Worm (Caenorhabditis elegans) whole organism, mixed stage, embryonic: ENCODE measurements around the gene gei-1.

Experiments
- M03D4.4 ChIP-seq: sonication (generic microtip); optimal IDR thresholded peaks from 2 replicates; lab custom pipeline; 2017; ENCODE audit warnings: mild to moderate bottlenecking, missing genetic modification characterization, missing compliant biosample characterization
- bed-3 ChIP-seq: fragments of 200-800 bp; sonication (Bioruptor generic); optimal IDR thresholded peaks from 3 replicates; lab custom pipeline; 2018; ENCODE audit warnings: mild to moderate bottlenecking, missing genetic modification characterization, moderate library complexity, missing compliant biosample characterization
- blmp-1 ChIP-seq: fragments of 150-350 bp; optimal IDR thresholded peaks from 2 replicates; lab custom pipeline; 2014; ENCODE audit warnings: missing biosample characterization, missing genetic modification characterization
- ceh-39 ChIP-seq: fragments of 150-350 bp; optimal IDR thresholded peaks from 2 replicates; lab custom pipeline; 2014; ENCODE audit warnings: missing biosample characterization, missing genetic modification characterization
- ceh-43 ChIP-seq: fragments of 200-800 bp; sonication (Bioruptor generic); optimal IDR thresholded peaks from 2 replicates; lab custom pipeline; 2018; ENCODE audit warnings: mild to moderate bottlenecking, missing genetic modification characterization, moderate library complexity, missing compliant biosample characterization
- ceh-83 ChIP-seq: fragments of 200-800 bp; sonication (Bioruptor generic); optimal IDR thresholded peaks from 2 replicates; lab custom pipeline; 2018; ENCODE audit warnings: mild to moderate bottlenecking, missing genetic modification characterization, missing compliant biosample characterization
- ces-1 ChIP-seq: fragments of 150-350 bp; optimal IDR thresholded peaks from 2 replicates; lab custom pipeline; 2014; ENCODE audit warnings: missing biosample characterization, missing genetic modification reagents, missing genetic modification characterization
- drap-1 ChIP-seq: fragments of 200-800 bp; sonication (Bioruptor generic); optimal IDR thresholded peaks from 3 replicates; lab custom pipeline; 2018; ENCODE audit warnings: mild to moderate bottlenecking, missing genetic modification characterization, missing compliant biosample characterization
- elt-1 ChIP-seq: sonication (generic microtip); optimal IDR thresholded peaks from 2 replicates; lab custom pipeline; 2017; ENCODE audit warnings: missing genetic modification characterization, mild to moderate bottlenecking, missing compliant biosample characterization, antibody characterized with exemption, moderate library complexity, borderline replicate concordance; ENCODE audit not compliant: insufficient read depth
- elt-3 ChIP-seq: fragments of 150-350 bp; optimal IDR thresholded peaks from 2 replicates; lab custom pipeline; 2014; ENCODE audit warnings: missing biosample characterization, missing genetic modification characterization
- flh-1 ChIP-seq: fragments of 200-800 bp; sonication (Bioruptor generic); optimal IDR thresholded peaks from 2 replicates; lab custom pipeline; 2018; ENCODE audit warnings: mild to moderate bottlenecking, missing genetic modification characterization, moderate library complexity, missing compliant biosample characterization
- ham-2 ChIP-seq: fragments of 200-800 bp; sonication (Bioruptor generic); optimal IDR thresholded peaks from 2 replicates; lab custom pipeline; 2018; ENCODE audit warnings: mild to moderate bottlenecking, missing genetic modification characterization, missing compliant biosample characterization
- hlh-1 ChIP-seq: fragments of 150-350 bp; optimal IDR thresholded peaks from 2 replicates; lab custom pipeline; 2014; ENCODE audit warnings: missing biosample characterization, missing genetic modification reagents, missing genetic modification characterization
- lin-32 ChIP-seq: fragments of 200-800 bp; sonication (Bioruptor generic); optimal IDR thresholded peaks from 2 replicates; lab custom pipeline; 2018; ENCODE audit warnings: mild to moderate bottlenecking, missing genetic modification characterization, missing compliant biosample characterization
- lsy-2 ChIP-seq: fragments of 150-350 bp; optimal IDR thresholded peaks from 2 replicates; lab custom pipeline; 2014; ENCODE audit warnings: missing biosample characterization, missing genetic modification characterization
- mab-5 ChIP-seq: fragments of 150-350 bp; optimal IDR thresholded peaks from 2 replicates; lab custom pipeline; 2014; ENCODE audit warnings: missing biosample characterization, missing genetic modification characterization
- mep-1 ChIP-seq: fragments of 150-350 bp; optimal IDR thresholded peaks from 2 replicates; lab custom pipeline; 2017; ENCODE audit warnings: missing biosample characterization, missing genetic modification reagents, missing genetic modification characterization, inconsistent platforms
- mls-2 ChIP-seq: sonication (generic microtip); optimal IDR thresholded peaks from 2 replicates; lab custom pipeline; 2016; ENCODE audit warnings: mild to moderate bottlenecking, missing genetic modification characterization, moderate library complexity, missing compliant biosample characterization
- nhr-12 ChIP-seq: fragments of 150-350 bp; optimal IDR thresholded peaks from 2 replicates; lab custom pipeline; 2014; ENCODE audit warnings: missing biosample characterization, missing genetic modification characterization
- nhr-2 ChIP-seq: fragments of 150-350 bp; optimal IDR thresholded peaks from 2 replicates; lab custom pipeline; 2014; ENCODE audit warnings: missing biosample characterization, missing genetic modification characterization
- nhr-237 ChIP-seq: fragments of 150-350 bp; optimal IDR thresholded peaks from 2 replicates; lab custom pipeline; 2014; ENCODE audit warnings: missing biosample characterization, missing genetic modification characterization
- nhr-28 ChIP-seq: fragments of 150-350 bp; optimal IDR thresholded peaks from 2 replicates; lab custom pipeline; 2014; ENCODE audit warnings: missing biosample characterization, missing genetic modification characterization
- pha-4 ChIP-seq: fragments of 150-350 bp; optimal IDR thresholded peaks from 2 replicates; lab custom pipeline; 2018; ENCODE audit warnings: missing biosample characterization, missing genetic modification reagents, missing genetic modification characterization
- sem-2 ChIP-seq: fragments of 200-800 bp; sonication (Bioruptor generic); optimal IDR thresholded peaks from 2 replicates; lab custom pipeline; 2018; ENCODE audit warnings: mild to moderate bottlenecking, missing genetic modification characterization, missing compliant biosample characterization
- snpc-4 ChIP-seq: fragments of 150-350 bp; optimal IDR thresholded peaks from 2 replicates; lab custom pipeline; 2014; ENCODE audit warnings: missing biosample characterization, missing genetic modification characterization
- sptf-1 ChIP-seq: sonication (generic microtip); optimal IDR thresholded peaks from 2 replicates; lab custom pipeline; 2017; ENCODE audit warnings: mild to moderate bottlenecking, missing genetic modification characterization, moderate library complexity, missing compliant biosample characterization
- tbx-8 ChIP-seq: fragments of 200-800 bp; sonication (Bioruptor generic); optimal IDR thresholded peaks from 2 replicates; lab custom pipeline; 2018; ENCODE audit warnings: mild to moderate bottlenecking, missing genetic modification characterization, moderate library complexity, missing compliant biosample characterization
- unc-62 ChIP-seq: fragments of 150-350 bp; optimal IDR thresholded peaks from 2 replicates; lab custom pipeline; 2014; ENCODE audit warnings: missing biosample characterization, missing genetic modification reagents, missing genetic modification characterization
- zip-8 ChIP-seq: fragments of 150-350 bp; optimal IDR thresholded peaks from 2 replicates; lab custom pipeline; 2014; ENCODE audit warnings: missing biosample characterization, missing genetic modification characterization
- ztf-11 ChIP-seq: fragments of 150-350 bp; optimal IDR thresholded peaks from 2 replicates; lab custom pipeline; 2014; ENCODE audit warnings: missing biosample characterization, missing genetic modification characterization

gei-1 gene

ce11 chrIII:3308940-3309339 is 35.7 kb upstream of the gei-1 start:
- TF ChIP-seq pha-4 (tag; lab: Kevin White, UChicago): no peak
- TF ChIP-seq nhr-237: peak; percentile 2

- TF ChIP-seq drap-1 (GFP tag; lab: Kevin White, UChicago) (no peak), bed-3 (GFP tag; lab: Kevin White, UChicago) (no peak), mab-5 (tag; lab: Kevin White, UChicago) (no peak)
Observed at ce11 chrIII:3309700-3310099, 35.0 kb upstream of the gei-1 start.

ce11 chrIII:3310876-3311597 is 33.6 kb upstream of the gei-1 start, which contains the start of gene ral-1:
TSS of gene ral-1 (plus strand) at chrIII:3311310.
- TF ChIP-seq lsy-2 (tag; lab: Kevin White, UChicago) (peak; percentile 1), ztf-11 (tag; lab: Kevin White, UChicago) (peak; percentile 2), blmp-1 (tag; lab: Kevin White, UChicago) (no peak), nhr-12 (tag; lab: Kevin White, UChicago) (no peak), zip-8 (tag; lab: Kevin White, UChicago) (no peak), elt-1 (no peak), snpc-4 (tag; lab: Kevin White, UChicago) (no peak), nhr-28 (tag; lab: Kevin White, UChicago) (no peak), hlh-1 (no peak), M03D4.4 (tag; lab: Kevin White, UChicago) (no peak), drap-1 (GFP tag; lab: Kevin White, UChicago) (no peak), elt-3 (no peak), ceh-39 (no peak), nhr-2 (tag; lab: Kevin White, UChicago) (no peak), mep-1 (tag; lab: Kevin White, UChicago) (no peak), ces-1 (GFP tag; lab: Kevin White, UChicago) (no peak), ham-2 (GFP tag; lab: Kevin White, UChicago) (peak; percentile 60), unc-62 (GFP tag; lab: Kevin White, UChicago) (peak; percentile 1)

ce11 chrIII:3311607-3312006 is 33.1 kb upstream of the gei-1 start:
- no peak for TF ChIP-seq sem-2
- no peak for TF ChIP-seq lin-32 (GFP tag; lab: Kevin White, UChicago)
- no peak for TF ChIP-seq pha-4 (tag; lab: Kevin White, UChicago)
- TF ChIP-seq ceh-83: peak; percentile 3

- TF ChIP-seq lin-32 (GFP tag; lab: Kevin White, UChicago) (no peak), flh-1 (GFP tag; lab: Kevin White, UChicago) (no peak), ceh-83 (no peak), lsy-2 (tag; lab: Kevin White, UChicago) (peak; percentile 86), sem-2 (no peak)
Observed at ce11 chrIII:3312111-3312510, 32.6 kb upstream of the gei-1 start.

ce11 chrIII:3317887-3318286 is 26.8 kb upstream of the gei-1 start:
- TF ChIP-seq blmp-1 (tag; lab: Kevin White, UChicago): no peak
- TF ChIP-seq lin-32 (GFP tag; lab: Kevin White, UChicago): no peak
- no peak for TF ChIP-seq tbx-8
- no peak for TF ChIP-seq bed-3 (GFP tag; lab: Kevin White, UChicago)
- TF ChIP-seq mls-2 (tag; lab: Kevin White, UChicago): no peak
- TF ChIP-seq ces-1 (GFP tag; lab: Kevin White, UChicago): no peak
- no peak for TF ChIP-seq ceh-43
- TF ChIP-seq drap-1 (GFP tag; lab: Kevin White, UChicago): no peak
- no peak for TF ChIP-seq elt-3
- no peak for TF ChIP-seq ham-2 (GFP tag; lab: Kevin White, UChicago)
- TF ChIP-seq nhr-2 (tag; lab: Kevin White, UChicago): no peak
- TF ChIP-seq sptf-1 (tag; lab: Kevin White, UChicago): no peak
- TF ChIP-seq nhr-12 (tag; lab: Kevin White, UChicago): no peak
- TF ChIP-seq ceh-83: no peak
- TF ChIP-seq lsy-2 (tag; lab: Kevin White, UChicago): no peak
